Worm (Caenorhabditis elegans): ENCODE measurements around the gene ctsa-2.
A peak's percentile ranks its signal among the peaks of the same experiment; 100 is the strongest.

ce11 chrX:6448866-6449400 lies 18.5 kb upstream of the ctsa-2 start, which contains the start of gene fah-1:
- TF ChIP-seq mdt-29 (GFP tag; IDR thresholded peaks at IDR 0.05), result no peak
- TF ChIP-seq R02D3.7 (tag; optimal IDR thresholded peaks at IDR 0.05), result no peak
- no peak for TF ChIP-seq ctbp-1 (GFP tag; IDR thresholded peaks at IDR 0.05)
- no peak for TF ChIP-seq ceh-82 (tag; optimal IDR thresholded peaks at IDR 0.05)
- TF ChIP-seq nhr-237 (tag; optimal IDR thresholded peaks at IDR 0.05), result no peak
- no peak for TF ChIP-seq ztf-11 (tag; optimal IDR thresholded peaks at IDR 0.05)
- TF ChIP-seq skn-1 (tag; optimal IDR thresholded peaks at IDR 0.05), result no peak
- no peak for TF ChIP-seq nhr-11 (tag; optimal IDR thresholded peaks at IDR 0.05)
- TF ChIP-seq nhr-77 (tag; optimal IDR thresholded peaks at IDR 0.05), result peak; percentile 31
- no peak for TF ChIP-seq zip-11 (GFP tag; IDR thresholded peaks at IDR 0.05)
- no peak for TF ChIP-seq F37D6.2 (tag; optimal IDR thresholded peaks at IDR 0.05)
- no peak for TF ChIP-seq aly-2 (tag; optimal IDR thresholded peaks at IDR 0.05)
